Fruit fly (Drosophila melanogaster) whole organism, embryonic: ENCODE results near the gene Wsck.
A peak's percentile ranks its signal among the peaks of the same experiment; 100 is the strongest.

Source experiments
- Blimp-1 ChIP-seq: fragments of 200-800 bp; sonication (Bioruptor generic); optimal IDR thresholded peaks from 3 replicates; lab custom pipeline; 2018; ENCODE audit warnings: missing biosample characterization, missing genetic modification characterization, mild to moderate bottlenecking, moderate library complexity, missing genetic modification reagents
- Bteb2 ChIP-seq: fragments of 200-800 bp; sonication (Bioruptor generic); optimal IDR thresholded peaks from 2 replicates; lab custom pipeline; 2016; ENCODE audit warnings: missing biosample characterization, missing genetic modification characterization
- CG1024 ChIP-seq: fragments of 200-800 bp; sonication (Bioruptor generic); IDR thresholded peaks from 2 replicates; pipeline ENCODE4 v1.3.6; 2022; ENCODE audit warnings: missing biosample characterization, missing genetic modification characterization
- CG10462 ChIP-seq: fragments of 200-800 bp; sonication (Bioruptor generic); optimal IDR thresholded peaks from 2 replicates; lab custom pipeline; 2016; ENCODE audit warnings: missing biosample characterization, missing genetic modification characterization
- CG11695 ChIP-seq: fragments of 200-800 bp; sonication (Bioruptor generic); IDR thresholded peaks from 3 replicates; pipeline ENCODE4 v1.3.6; 2022; ENCODE audit warnings: missing biosample characterization, missing genetic modification characterization
- CG12299 ChIP-seq: fragments of 200-800 bp; sonication (Bioruptor generic); optimal IDR thresholded peaks from 2 replicates; lab custom pipeline; 2018; ENCODE audit warnings: missing biosample characterization, mild to moderate bottlenecking, missing genetic modification characterization
- CG12391 ChIP-seq: fragments of 200-800 bp; sonication (Bioruptor generic); optimal IDR thresholded peaks from 3 replicates; lab custom pipeline; 2018; ENCODE audit warnings: missing biosample characterization, mild to moderate bottlenecking, missing genetic modification characterization, moderate library complexity
- CG14441 ChIP-seq: fragments of 200-800 bp; sonication (Bioruptor generic); IDR thresholded peaks from 2 replicates; pipeline ENCODE4 v1.3.6; 2022; ENCODE audit warnings: missing biosample characterization, missing genetic modification characterization
- CG14667 ChIP-seq: fragments of 200-800 bp; sonication (Bioruptor generic); IDR thresholded peaks from 2 replicates; pipeline ENCODE4 v1.3.6; 2022; ENCODE audit warnings: missing biosample characterization, missing genetic modification characterization
- CG14965 ChIP-seq: fragments of 200-800 bp; sonication (Bioruptor generic); optimal IDR thresholded peaks from 2 replicates; lab custom pipeline; 2016; ENCODE audit warnings: missing biosample characterization, missing genetic modification characterization, borderline replicate concordance
- CG15011 ChIP-seq: fragments of 200-800 bp; sonication (Bioruptor generic); optimal IDR thresholded peaks from 3 replicates; lab custom pipeline; 2018; ENCODE audit warnings: missing biosample characterization, mild to moderate bottlenecking, missing genetic modification characterization
- CG15479 ChIP-seq: fragments of 200-800 bp; sonication (Bioruptor generic); optimal IDR thresholded peaks from 3 replicates; lab custom pipeline; 2019; ENCODE audit warnings: missing biosample characterization, mild to moderate bottlenecking, missing genetic modification characterization, moderate library complexity
- CG17912 ChIP-seq: fragments of 200-800 bp; sonication (Bioruptor generic); optimal IDR thresholded peaks from 2 replicates; lab custom pipeline; 2018; ENCODE audit warnings: missing biosample characterization, mild to moderate bottlenecking, missing genetic modification characterization
- CG32772 ChIP-seq: fragments of 200-800 bp; sonication (Bioruptor generic); IDR thresholded peaks from 2 replicates; pipeline ENCODE4 v1.3.6; 2022; ENCODE audit warnings: missing biosample characterization, missing genetic modification characterization
- CG3838 ChIP-seq: fragments of 200-800 bp; sonication (Bioruptor generic); optimal IDR thresholded peaks from 3 replicates; lab custom pipeline; 2016; ENCODE audit warnings: missing biosample characterization, missing genetic modification characterization
- CG4617 ChIP-seq: fragments of 200-800 bp; sonication (Bioruptor generic); optimal IDR thresholded peaks from 3 replicates; lab custom pipeline; 2016; ENCODE audit warnings: missing biosample characterization, missing genetic modification characterization, borderline replicate concordance
- CG7839 ChIP-seq: fragments of 200-800 bp; sonication (Bioruptor generic); optimal IDR thresholded peaks from 3 replicates; lab custom pipeline; 2018; ENCODE audit warnings: missing biosample characterization, mild to moderate bottlenecking, missing genetic modification characterization, moderate library complexity
- CHES-1-like ChIP-seq: fragments of 200-800 bp; sonication (Bioruptor generic); optimal IDR thresholded peaks from 2 replicates; lab custom pipeline; 2016; ENCODE audit warnings: missing biosample characterization, missing genetic modification characterization
- CTCF ChIP-seq: fragments of 200-800 bp; sonication (Bioruptor generic); optimal IDR thresholded peaks from 2 replicates; lab custom pipeline; 2017; ENCODE audit warnings: missing biosample characterization, mild to moderate bottlenecking, missing genetic modification characterization, moderate library complexity
- D ChIP-seq, 2 experiments: fragments of 200-800 bp in 1 of 2; fragments of >200 bp in 1 of 2; sonication (Bioruptor generic) in 1 of 2; optimal IDR thresholded peaks; 2 replicates in 1 of 2; 3 replicates in 1 of 2; lab custom pipeline; 2017; ENCODE audit warnings: mild to moderate bottlenecking in 1 of 2, missing biosample characterization in 1 of 2, missing genetic modification characterization in 1 of 2, missing genetic modification reagents in 1 of 2
- Dad ChIP-seq: fragments of 200-800 bp; sonication (Bioruptor generic); optimal IDR thresholded peaks from 3 replicates; lab custom pipeline; 2016; ENCODE audit warnings: missing biosample characterization, missing genetic modification characterization
- Dfd ChIP-seq, 2 experiments: fragments of >200 bp; optimal IDR thresholded peaks; 2 replicates each; lab custom pipeline; 2017; ENCODE audit warnings: missing biosample characterization in 2 of 2, missing genetic modification characterization in 2 of 2
- Eip74EF ChIP-seq, 2 experiments: fragments of 200-800 bp in 1 of 2; fragments of >200 bp in 1 of 2; sonication (Bioruptor generic) in 1 of 2; optimal IDR thresholded peaks; 2 replicates each; lab custom pipeline; 2017 to 2019; ENCODE audit warnings: missing biosample characterization in 2 of 2, missing genetic modification characterization in 2 of 2, mild to moderate bottlenecking in 1 of 2, moderate library complexity in 1 of 2
- Ets65A ChIP-seq: fragments of 200-800 bp; sonication (Bioruptor generic); peaks from one replicate; lab custom pipeline; 2016; ENCODE audit warnings: missing biosample characterization, missing genetic modification characterization
- Fer1 ChIP-seq: fragments of 200-800 bp; sonication (Bioruptor generic); optimal IDR thresholded peaks from 2 replicates; lab custom pipeline; 2017; ENCODE audit warnings: missing biosample characterization, mild to moderate bottlenecking, missing genetic modification characterization
- HLHmδ ChIP-seq: fragments of 200-800 bp; sonication (Bioruptor generic); optimal IDR thresholded peaks from 2 replicates; lab custom pipeline; 2018; ENCODE audit warnings: missing biosample characterization, mild to moderate bottlenecking, missing genetic modification characterization, moderate library complexity
- NFAT ChIP-seq: fragments of 200-800 bp; sonication (Bioruptor generic); IDR thresholded peaks from 2 replicates; pipeline ENCODE4 v1.3.6; 2022; ENCODE audit warnings: missing biosample characterization, missing genetic modification characterization
- Scr ChIP-seq: fragments of 200-800 bp; sonication (Bioruptor generic); IDR thresholded peaks from 2 replicates; pipeline ENCODE4 v1.3.6; 2022; ENCODE audit warnings: missing biosample characterization, missing genetic modification characterization; ENCODE audit not compliant: partially characterized antibody
- Vsx1 ChIP-seq: fragments of 200-800 bp; sonication (Bioruptor generic); optimal IDR thresholded peaks from 2 replicates; lab custom pipeline; 2017; ENCODE audit warnings: missing biosample characterization, mild to moderate bottlenecking, missing genetic modification characterization, missing genetic modification reagents
- YL-1 ChIP-seq: fragments of 200-800 bp; sonication (Bioruptor generic); optimal IDR thresholded peaks from 3 replicates; lab custom pipeline; 2017; ENCODE audit warnings: missing biosample characterization, mild to moderate bottlenecking, missing genetic modification characterization
- abd-A ChIP-seq: fragments of 200-800 bp; sonication (Bioruptor generic); optimal IDR thresholded peaks from 3 replicates; lab custom pipeline; 2019; ENCODE audit warnings: missing biosample characterization, mild to moderate bottlenecking, missing genetic modification characterization, moderate library complexity
- bab2 ChIP-seq: fragments of 200-800 bp; sonication (Bioruptor generic); optimal IDR thresholded peaks from 2 replicates; lab custom pipeline; 2016; ENCODE audit warnings: missing biosample characterization, missing genetic modification characterization
- crol ChIP-seq: fragments of 200-800 bp; sonication (Bioruptor generic); IDR thresholded peaks from 2 replicates; pipeline ENCODE4 v1.3.6; 2022; ENCODE audit warnings: missing biosample characterization, missing genetic modification characterization
- dysf ChIP-seq: fragments of 200-800 bp; sonication (Bioruptor generic); IDR thresholded peaks from 3 replicates; pipeline ENCODE4 v1.3.6; 2022; ENCODE audit warnings: missing biosample characterization, missing genetic modification characterization
- grn ChIP-seq: fragments of 200-800 bp; sonication (Bioruptor generic); optimal IDR thresholded peaks from 3 replicates; lab custom pipeline; 2017; ENCODE audit warnings: missing biosample characterization, missing genetic modification characterization
- gsb ChIP-seq: fragments of 200-800 bp; sonication (Bioruptor generic); IDR thresholded peaks from 2 replicates; pipeline ENCODE4 v1.3.6; 2022; ENCODE audit warnings: missing biosample characterization, missing genetic modification characterization
- insv ChIP-seq, 2 experiments: fragments of 200-800 bp; sonication (Bioruptor generic); optimal IDR thresholded peaks; 3 replicates each; lab custom pipeline; 2016 to 2018; ENCODE audit warnings: missing biosample characterization in 2 of 2, missing genetic modification characterization in 2 of 2
- kay ChIP-seq: fragments of 200-800 bp; sonication (Bioruptor generic); optimal IDR thresholded peaks from 2 replicates; lab custom pipeline; 2016; ENCODE audit warnings: missing biosample characterization, missing genetic modification characterization
- maf-S ChIP-seq: fragments of 200-800 bp; sonication (Bioruptor generic); optimal IDR thresholded peaks from 2 replicates; lab custom pipeline; 2016; ENCODE audit warnings: missing biosample characterization, missing genetic modification characterization
- oc ChIP-seq: fragments of 200-800 bp; sonication (Bioruptor generic); optimal IDR thresholded peaks from 2 replicates; lab custom pipeline; 2018; ENCODE audit warnings: missing biosample characterization, mild to moderate bottlenecking, missing genetic modification characterization, moderate library complexity
- odd ChIP-seq: fragments of 200-800 bp; sonication (Bioruptor generic); optimal IDR thresholded peaks from 2 replicates; lab custom pipeline; 2017; ENCODE audit warnings: missing biosample characterization, mild to moderate bottlenecking, missing genetic modification characterization
- peb ChIP-seq: fragments of 200-800 bp; sonication (Bioruptor generic); IDR thresholded peaks from 2 replicates; pipeline ENCODE4 v1.3.6; 2022; ENCODE audit warnings: missing biosample characterization, missing genetic modification characterization
- ro ChIP-seq: fragments of 200-800 bp; sonication (Bioruptor generic); IDR thresholded peaks from 2 replicates; pipeline ENCODE4 v1.3.6; 2022; ENCODE audit warnings: missing biosample characterization, missing genetic modification characterization
- sc ChIP-seq, 3 experiments: fragments of >200 bp in 2 of 3; fragments of 200-800 bp in 1 of 3; sonication (Bioruptor generic) in 1 of 3; optimal IDR thresholded peaks; 2 replicates in 2 of 3; 3 replicates in 1 of 3; lab custom pipeline; 2017; ENCODE audit warnings: mild to moderate bottlenecking in 1 of 3, missing biosample characterization in 1 of 3, missing genetic modification characterization in 1 of 3, missing genetic modification reagents in 1 of 3
- sens ChIP-seq: fragments of 200-800 bp; sonication (Bioruptor generic); peaks from one replicate; lab custom pipeline; 2016; ENCODE audit warnings: missing biosample characterization, missing genetic modification characterization
- seq ChIP-seq: fragments of 200-800 bp; sonication (Bioruptor generic); IDR thresholded peaks from 2 replicates; pipeline ENCODE4 v1.3.6; 2022; ENCODE audit warnings: missing biosample characterization, missing genetic modification characterization
- sna ChIP-seq: fragments of 200-800 bp; sonication (Bioruptor generic); IDR thresholded peaks from 2 replicates; pipeline ENCODE4 v1.3.6; 2022; ENCODE audit warnings: missing biosample characterization, missing genetic modification characterization; ENCODE audit not compliant: partially characterized antibody
- sob ChIP-seq: fragments of 200-800 bp; sonication (Bioruptor generic); IDR thresholded peaks from 2 replicates; pipeline ENCODE4 v1.3.6; 2022; ENCODE audit warnings: missing biosample characterization, missing genetic modification characterization
- tin ChIP-seq: fragments of 200-800 bp; sonication (Bioruptor generic); optimal IDR thresholded peaks from 3 replicates; lab custom pipeline; 2016; ENCODE audit warnings: missing biosample characterization, missing genetic modification characterization
- ttk ChIP-seq: fragments of 200-800 bp; sonication (Bioruptor generic); IDR thresholded peaks from 2 replicates; pipeline ENCODE4 v2.1.2; 2022; ENCODE audit warnings: missing biosample characterization, missing genetic modification characterization

The Wsck gene

DNA sequence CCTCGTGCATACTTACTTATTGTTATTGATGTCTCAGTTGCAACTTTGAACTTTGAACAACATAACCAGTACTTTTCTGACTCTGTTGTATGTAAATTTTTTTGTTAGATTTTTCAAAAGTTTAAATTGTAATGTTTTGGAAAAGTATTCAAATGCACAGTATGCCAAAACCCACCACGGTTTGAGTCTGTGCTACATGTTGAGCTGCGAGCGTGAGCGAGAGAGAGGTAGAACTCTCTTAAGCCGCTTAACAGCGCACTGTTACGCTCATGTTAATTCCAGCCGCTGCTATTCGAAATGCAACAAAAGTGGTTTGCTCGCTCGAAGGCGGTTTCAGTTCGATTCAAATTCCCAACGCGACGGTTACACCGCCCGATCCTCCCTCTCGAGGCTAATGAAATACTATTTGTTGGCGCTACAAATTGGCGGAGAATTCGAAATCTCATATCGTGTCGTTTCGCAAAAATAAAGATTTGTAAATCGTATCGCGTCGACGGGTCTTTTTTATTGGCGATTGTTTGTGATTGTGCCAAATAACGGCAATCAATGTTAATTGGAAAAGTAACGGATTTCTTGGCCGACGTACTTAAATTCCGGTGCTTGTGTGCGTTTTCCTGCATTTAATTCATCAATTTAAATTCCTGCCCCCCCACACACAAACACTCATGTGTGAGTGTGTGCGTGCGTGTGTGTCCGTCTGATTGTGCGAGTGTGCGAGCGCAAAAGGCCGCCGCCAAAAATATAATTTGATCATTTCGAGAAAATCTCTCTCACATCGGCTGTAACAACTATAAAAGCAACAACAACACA, 40.8 kb downstream of the Wsck start (continued):
- TF ChIP-seq CG12391 (tag; lab: Kevin White, UChicago) (no peak), Eip74EF (GFP tag; optimal IDR thresholded peaks at IDR 0.05; lab: Kevin White, UChicago) (no peak), CG12299 (tag; lab: Kevin White, UChicago) (peak; percentile 31), Blimp-1 (GFP tag; lab: Kevin White, UChicago) (no peak), Ets65A (GFP tag; lab: Kevin White, UChicago) (no peak), HLHmδ (peak; percentile 35), CG4617 (GFP tag; lab: Kevin White, UChicago) (no peak), CTCF (peak; percentile 55), bab2 (GFP tag; lab: Kevin White, UChicago) (no peak), Dad (GFP tag; lab: Kevin White, UChicago) (no peak), CG11695 (GFP tag; lab: Robert Waterston, UW) (no peak), YL-1 (no peak), seq (GFP tag; lab: Robert Waterston, UW) (no peak), NFAT (no peak), abd-A (tag; lab: Kevin White, UChicago) (no peak), gsb (GFP tag; lab: Robert Waterston, UW) (no peak), Scr (GFP tag; lab: Robert Waterston, UW) (no peak), grn (GFP tag; lab: Kevin White, UChicago) (no peak), CG10462 (no peak), peb (GFP tag; lab: Robert Waterston, UW) (no peak), Vsx1 (GFP tag; lab: Kevin White, UChicago) (peak; percentile 34), CG1024 (GFP tag; lab: Robert Waterston, UW) (no peak), CG14441 (GFP tag; lab: Robert Waterston, UW) (no peak), sob (GFP tag; lab: Robert Waterston, UW) (no peak), CG14965 (GFP tag; lab: Kevin White, UChicago) (no peak), CHES-1-like (GFP tag; lab: Kevin White, UChicago) (no peak), sna (no peak), D (optimal IDR thresholded peaks at IDR 0.05; lab: Kevin White, UChicago) (no peak), D (GFP tag; optimal IDR thresholded peaks at IDR 0.05; lab: Kevin White, UChicago) (no peak), Fer1 (GFP tag; lab: Kevin White, UChicago) (peak; percentile 35), maf-S (no peak), crol (GFP tag; lab: Robert Waterston, UW) (no peak), sc (optimal IDR thresholded peaks at IDR 0.05; lab: Kevin White, UChicago) (no peak), sc (GFP tag; optimal IDR thresholded peaks at IDR 0.05; lab: Kevin White, UChicago) (no peak), sens (GFP tag; lab: Kevin White, UChicago) (peak; percentile 77), CG32772 (no peak), CG7839 (tag; lab: Kevin White, UChicago) (peak; percentile 15), oc (tag; lab: Kevin White, UChicago) (peak; percentile 24), CG14667 (GFP tag; lab: Robert Waterston, UW) (no peak), kay (GFP tag; lab: Kevin White, UChicago) (no peak), CG3838 (GFP tag; lab: Kevin White, UChicago) (no peak), Bteb2 (GFP tag; lab: Kevin White, UChicago) (no peak), tin (GFP tag; lab: Kevin White, UChicago) (no peak), CG17912 (GFP tag; lab: Kevin White, UChicago) (no peak), CG15479 (no peak), ro (GFP tag; lab: Robert Waterston, UW) (no peak), Dfd (GFP tag; optimal IDR thresholded peaks at IDR 0.05; lab: Kevin White, UChicago) (no peak), odd (GFP tag; lab: Kevin White, UChicago) (no peak), CG15011 (GFP tag; lab: Kevin White, UChicago) (no peak), dysf (GFP tag; lab: Robert Waterston, UW) (no peak), ttk (no peak), insv (GFP tag; optimal IDR thresholded peaks at IDR 0.05; lab: Kevin White, UChicago) (no peak)
